Fruit fly (Drosophila melanogaster) whole organism, embryonic: ENCODE data around the gene CG12096.
A peak's percentile ranks its signal among the peaks of the same experiment; 100 is the strongest.

Experiments
- Abd-B ChIP-seq: fragments of 200-800 bp; sonication (Bioruptor generic); optimal IDR thresholded peaks from 2 replicates; lab custom pipeline; 2018; ENCODE audit warnings: missing biosample characterization, mild to moderate bottlenecking, missing genetic modification characterization, moderate library complexity
- Antp ChIP-seq: fragments of 200-800 bp; sonication (Bioruptor generic); optimal IDR thresholded peaks from 3 replicates; lab custom pipeline; 2016; ENCODE audit warnings: missing biosample characterization, missing genetic modification characterization
- BEAF-32 ChIP-seq: fragments of 200-800 bp; sonication (Bioruptor generic); optimal IDR thresholded peaks from 3 replicates; lab custom pipeline; 2017; ENCODE audit warnings: missing biosample characterization, missing genetic modification characterization, mild to moderate bottlenecking, moderate library complexity, missing genetic modification reagents
- C15 ChIP-seq: fragments of 200-800 bp; sonication (Bioruptor generic); IDR thresholded peaks from 3 replicates; pipeline ENCODE4 v1.3.6; 2022; ENCODE audit warnings: missing biosample characterization, missing genetic modification characterization
- CG10274 ChIP-seq: fragments of 200-800 bp; sonication (Bioruptor generic); optimal IDR thresholded peaks from 3 replicates; lab custom pipeline; 2017; ENCODE audit warnings: missing biosample characterization, mild to moderate bottlenecking, missing genetic modification characterization
- CG11093 ChIP-seq: fragments of 200-800 bp; sonication (Bioruptor generic); IDR thresholded peaks from 3 replicates; pipeline ENCODE4 v1.3.6; 2022; ENCODE audit warnings: missing biosample characterization, missing genetic modification characterization
- CG11696 ChIP-seq: fragments of 200-800 bp; sonication (Bioruptor generic); IDR thresholded peaks from 2 replicates; pipeline ENCODE4 v1.3.6; 2022; ENCODE audit warnings: missing biosample characterization, missing genetic modification characterization
- CG12236 ChIP-seq: fragments of 200-800 bp; sonication (Bioruptor generic); optimal IDR thresholded peaks from 2 replicates; lab custom pipeline; 2016; ENCODE audit warnings: missing biosample characterization, missing genetic modification characterization
- CG13287 ChIP-seq: fragments of 200-800 bp; sonication (Bioruptor generic); IDR thresholded peaks from 2 replicates; pipeline ENCODE4 v1.3.6; 2022; ENCODE audit warnings: missing biosample characterization, missing genetic modification characterization; ENCODE audit not compliant: partially characterized antibody
- CG14860 ChIP-seq: fragments of 200-800 bp; sonication (Bioruptor generic); IDR thresholded peaks from 3 replicates; pipeline ENCODE4 v1.3.6; 2022; ENCODE audit warnings: missing biosample characterization, missing genetic modification characterization; ENCODE audit not compliant: partially characterized antibody
- CG15601 ChIP-seq: fragments of 200-800 bp; sonication (Bioruptor generic); optimal IDR thresholded peaks from 3 replicates; lab custom pipeline; 2019; ENCODE audit warnings: missing biosample characterization, mild to moderate bottlenecking, missing genetic modification characterization, moderate library complexity
- CG16815 ChIP-seq: fragments of 200-800 bp; sonication (Bioruptor generic); optimal IDR thresholded peaks from 3 replicates; lab custom pipeline; 2017; ENCODE audit warnings: missing biosample characterization, mild to moderate bottlenecking, missing genetic modification characterization
- CG17186 ChIP-seq: fragments of 200-800 bp; sonication (Bioruptor generic); optimal IDR thresholded peaks from 3 replicates; lab custom pipeline; 2017; ENCODE audit warnings: missing biosample characterization, missing genetic modification reagents, missing genetic modification characterization
- CG17612 ChIP-seq: fragments of 200-800 bp; sonication (Bioruptor generic); IDR thresholded peaks from 2 replicates; pipeline ENCODE4 v1.3.6; 2022; ENCODE audit warnings: missing biosample characterization, missing genetic modification characterization
- CG30431 ChIP-seq: fragments of 200-800 bp; sonication (Bioruptor generic); optimal IDR thresholded peaks from 2 replicates; lab custom pipeline; 2017; ENCODE audit warnings: missing biosample characterization, missing genetic modification characterization
- CG4617 ChIP-seq: fragments of 200-800 bp; sonication (Bioruptor generic); optimal IDR thresholded peaks from 3 replicates; lab custom pipeline; 2016; ENCODE audit warnings: missing biosample characterization, missing genetic modification characterization, borderline replicate concordance
- CG6813 ChIP-seq: fragments of 200-800 bp; sonication (Bioruptor generic); optimal IDR thresholded peaks from 2 replicates; lab custom pipeline; 2017; ENCODE audit warnings: missing biosample characterization, missing genetic modification characterization, mild to moderate bottlenecking, moderate library complexity, missing genetic modification reagents
- CG9215 ChIP-seq: fragments of 200-800 bp; sonication (Bioruptor generic); IDR thresholded peaks from 2 replicates; pipeline ENCODE4 v1.3.6; 2022; ENCODE audit warnings: missing biosample characterization, missing genetic modification characterization
- CG9876 ChIP-seq: fragments of 200-800 bp; sonication (Bioruptor generic); optimal IDR thresholded peaks from 2 replicates; lab custom pipeline; 2016; ENCODE audit warnings: missing biosample characterization, missing genetic modification characterization
- E2f1 ChIP-seq: fragments of 200-800 bp; sonication (Bioruptor generic); IDR thresholded peaks from 2 replicates; pipeline ENCODE4 v1.3.6; 2022; ENCODE audit warnings: missing biosample characterization, missing genetic modification characterization
- Elba2 ChIP-seq: fragments of 200-800 bp; sonication (Bioruptor generic); optimal IDR thresholded peaks from 3 replicates; lab custom pipeline; 2016; ENCODE audit warnings: missing biosample characterization, missing genetic modification characterization
- H2.0 ChIP-seq: fragments of 200-800 bp; sonication (Bioruptor generic); IDR thresholded peaks from 2 replicates; pipeline ENCODE4 v1.3.6; 2022; ENCODE audit warnings: missing biosample characterization, missing genetic modification characterization
- Hr78 ChIP-seq, 2 experiments: fragments of 200-800 bp in 1 of 2; fragments of >200 bp in 1 of 2; sonication (Bioruptor generic) in 1 of 2; optimal IDR thresholded peaks; 2 replicates each; lab custom pipeline; 2017 to 2019; ENCODE audit warnings: missing biosample characterization in 2 of 2, missing genetic modification characterization in 2 of 2, mild to moderate bottlenecking in 1 of 2, moderate library complexity in 1 of 2
- Jarid2 ChIP-seq: fragments of 200-800 bp; sonication (Bioruptor generic); optimal IDR thresholded peaks from 3 replicates; lab custom pipeline; 2017; ENCODE audit warnings: mild to moderate bottlenecking, missing biosample characterization, missing genetic modification reagents, missing genetic modification characterization
- Lhr ChIP-seq: fragments of 200-800 bp; sonication (Bioruptor generic); optimal IDR thresholded peaks from 3 replicates; lab custom pipeline; 2017; ENCODE audit warnings: mild to moderate bottlenecking, missing biosample characterization, missing genetic modification reagents, missing genetic modification characterization
- Med ChIP-seq: fragments of 200-800 bp; sonication (Bioruptor generic); peaks from one replicate; lab custom pipeline; 2016; ENCODE audit warnings: missing biosample characterization, missing genetic modification characterization, mild to moderate bottlenecking, inconsistent platforms, moderate library complexity
- Rfx ChIP-seq: fragments of 200-800 bp; sonication (Bioruptor generic); IDR thresholded peaks from 2 replicates; pipeline ENCODE4 v1.3.6; 2022; ENCODE audit warnings: missing biosample characterization, missing genetic modification characterization
- Scr ChIP-seq: fragments of 200-800 bp; sonication (Bioruptor generic); IDR thresholded peaks from 2 replicates; pipeline ENCODE4 v1.3.6; 2022; ENCODE audit warnings: missing biosample characterization, missing genetic modification characterization; ENCODE audit not compliant: partially characterized antibody
- Sry-δ ChIP-seq: fragments of 200-800 bp; sonication (Bioruptor generic); optimal IDR thresholded peaks from 2 replicates; lab custom pipeline; 2016; ENCODE audit warnings: missing biosample characterization, missing genetic modification characterization
- Stat92E ChIP-seq, 3 experiments: fragments of >200 bp in 2 of 3; fragments of 200-800 bp in 1 of 3; sonication (Bioruptor generic) in 1 of 3; optimal IDR thresholded peaks; 2 replicates each; lab custom pipeline; 2017 to 2019; ENCODE audit warnings: missing biosample characterization in 3 of 3, missing genetic modification characterization in 3 of 3, mild to moderate bottlenecking in 1 of 3, moderate library complexity in 1 of 3
- Xbp1 ChIP-seq: fragments of 200-800 bp; sonication (Bioruptor generic); optimal IDR thresholded peaks from 3 replicates; lab custom pipeline; 2016; ENCODE audit warnings: missing biosample characterization, mild to moderate bottlenecking, missing genetic modification characterization
- Xrp1 ChIP-seq: fragments of 200-800 bp; sonication (Bioruptor generic); IDR thresholded peaks from 2 replicates; pipeline ENCODE4 v1.3.6; 2022; ENCODE audit warnings: missing biosample characterization, missing genetic modification characterization
- YL-1 ChIP-seq: fragments of 200-800 bp; sonication (Bioruptor generic); optimal IDR thresholded peaks from 3 replicates; lab custom pipeline; 2017; ENCODE audit warnings: missing biosample characterization, mild to moderate bottlenecking, missing genetic modification characterization
- ac ChIP-seq: fragments of 200-800 bp; sonication (Bioruptor generic); optimal IDR thresholded peaks from 3 replicates; lab custom pipeline; 2017; ENCODE audit warnings: missing biosample characterization, mild to moderate bottlenecking, missing genetic modification characterization
- cas ChIP-seq: fragments of 200-800 bp; sonication (Bioruptor generic); IDR thresholded peaks from 2 replicates; pipeline ENCODE4 v1.3.6; 2022; ENCODE audit warnings: missing biosample characterization, missing genetic modification characterization
- disco-r ChIP-seq: fragments of 200-800 bp; sonication (Bioruptor generic); optimal IDR thresholded peaks from 2 replicates; lab custom pipeline; 2016; ENCODE audit warnings: missing biosample characterization, missing genetic modification characterization
- eyg ChIP-seq: fragments of 200-800 bp; sonication (Bioruptor generic); optimal IDR thresholded peaks from 3 replicates; lab custom pipeline; 2016; ENCODE audit warnings: missing biosample characterization, missing genetic modification characterization
- gsb-n ChIP-seq: fragments of 200-800 bp; sonication (Bioruptor generic); optimal IDR thresholded peaks from 3 replicates; lab custom pipeline; 2018; ENCODE audit warnings: missing biosample characterization, mild to moderate bottlenecking, missing genetic modification characterization
- hth ChIP-seq: fragments of >200 bp; optimal IDR thresholded peaks from 2 replicates; lab custom pipeline; 2017; ENCODE audit warnings: inconsistent platforms
- insv ChIP-seq, 2 experiments: fragments of 200-800 bp; sonication (Bioruptor generic); optimal IDR thresholded peaks; 3 replicates each; lab custom pipeline; 2016 to 2018; ENCODE audit warnings: missing biosample characterization in 2 of 2, missing genetic modification characterization in 2 of 2
- jigr1 ChIP-seq: fragments of 200-800 bp; sonication (Bioruptor generic); IDR thresholded peaks from 3 replicates; pipeline ENCODE4 v1.3.6; 2022; ENCODE audit warnings: missing biosample characterization, missing genetic modification characterization
- mld ChIP-seq: fragments of 200-800 bp; sonication (Bioruptor generic); IDR thresholded peaks from 3 replicates; pipeline ENCODE4 v1.3.6; 2022; ENCODE audit warnings: missing biosample characterization, missing genetic modification characterization; ENCODE audit not compliant: partially characterized antibody
- nau ChIP-seq: fragments of 200-800 bp; sonication (Bioruptor generic); optimal IDR thresholded peaks from 3 replicates; lab custom pipeline; 2017; ENCODE audit warnings: missing biosample characterization, mild to moderate bottlenecking, missing genetic modification characterization, missing genetic modification reagents
- otp ChIP-seq: fragments of 200-800 bp; sonication (Bioruptor generic); IDR thresholded peaks from 3 replicates; pipeline ENCODE4, ENCODE4 v1.3.6; 2022; ENCODE audit warnings: missing biosample characterization, missing genetic modification characterization
- pho ChIP-seq: fragments of 200-800 bp; sonication (Bioruptor generic); optimal IDR thresholded peaks from 2 replicates; lab custom pipeline; 2016; ENCODE audit warnings: missing biosample characterization, missing genetic modification characterization
- rib ChIP-seq: fragments of 200-800 bp; sonication (Bioruptor generic); IDR thresholded peaks from 2 replicates; pipeline ENCODE4 v1.3.6; 2022; ENCODE audit warnings: missing biosample characterization, missing genetic modification characterization
- sens ChIP-seq: fragments of 200-800 bp; sonication (Bioruptor generic); peaks from one replicate; lab custom pipeline; 2016; ENCODE audit warnings: missing biosample characterization, missing genetic modification characterization
- stc ChIP-seq: fragments of 200-800 bp; sonication (Bioruptor generic); IDR thresholded peaks from 2 replicates; pipeline ENCODE4 v1.3.6; 2022; ENCODE audit warnings: missing biosample characterization, missing genetic modification characterization
- twi ChIP-seq: fragments of 200-800 bp; optimal IDR thresholded peaks from 2 replicates; lab custom pipeline; 2019; ENCODE audit warnings: missing biosample characterization, mild to moderate bottlenecking, missing genetic modification characterization, moderate library complexity
- vvl ChIP-seq: fragments of 200-800 bp; sonication (Bioruptor generic); IDR thresholded peaks from 2 replicates; pipeline ENCODE4 v1.3.6; 2022; ENCODE audit warnings: missing biosample characterization, missing genetic modification characterization

The CG12096 gene

dm6 chrX:13127973-13128749 is 31.2 kb upstream of the CG12096 start (continued):
- peak in 1 of 2 experiments; percentile 4 for TF ChIP-seq Hr78 (GFP tag; optimal IDR thresholded peaks at IDR 0.05; lab: Kevin White, UChicago)
- TF ChIP-seq CG17612 (GFP tag; lab: Robert Waterston, UW), result no peak
- TF ChIP-seq CG14860 (GFP tag; lab: Robert Waterston, UW), result no peak
- TF ChIP-seq Xrp1 (GFP tag; lab: Robert Waterston, UW), result peak; percentile 76
- no peak for TF ChIP-seq Jarid2
- no peak for TF ChIP-seq CG4617 (GFP tag; lab: Kevin White, UChicago)
- no peak for TF ChIP-seq Antp
- TF ChIP-seq Abd-B (GFP tag; lab: Kevin White, UChicago), result no peak
- TF ChIP-seq hth (lab: Kevin White, UChicago), result no peak
- TF ChIP-seq CG11696, result peak; percentile 95
- no peak for TF ChIP-seq Stat92E (GFP tag; optimal IDR thresholded peaks at IDR 0.05; lab: Kevin White, UChicago)
- TF ChIP-seq CG12236 (GFP tag; lab: Kevin White, UChicago), result no peak
- no peak for TF ChIP-seq Rfx
- TF ChIP-seq YL-1 (GFP tag; lab: Kevin White, UChicago), result no peak
- TF ChIP-seq nau (GFP tag; lab: Kevin White, UChicago), result no peak
- TF ChIP-seq Med (GFP tag; lab: Kevin White, UChicago), result peak; percentile 76
- no peak for TF ChIP-seq eyg
- TF ChIP-seq CG13287 (GFP tag; lab: Robert Waterston, UW), result no peak
- TF ChIP-seq vvl (GFP tag; lab: Robert Waterston, UW), result peak; percentile 72
- no peak for TF ChIP-seq mld (GFP tag; lab: Robert Waterston, UW)
- no peak for TF ChIP-seq C15 (GFP tag; lab: Robert Waterston, UW)
- no peak for TF ChIP-seq Scr (GFP tag; lab: Robert Waterston, UW)
- no peak for TF ChIP-seq insv (GFP tag; optimal IDR thresholded peaks at IDR 0.05; lab: Kevin White, UChicago)
- TF ChIP-seq sens (GFP tag; lab: Kevin White, UChicago), result peak; percentile 95
- peak; percentile 53 for TF ChIP-seq Xbp1 (GFP tag; lab: Kevin White, UChicago)
- TF ChIP-seq CG11093, result no peak
- no peak for TF ChIP-seq CG15601 (tag; lab: Kevin White, UChicago)
- no peak for TF ChIP-seq CG9876 (GFP tag; lab: Kevin White, UChicago)
- TF ChIP-seq pho, result no peak
- TF ChIP-seq twi (tag; lab: Kevin White, UChicago), result peak; percentile 27
- no peak for TF ChIP-seq E2f1 (GFP tag; lab: Robert Waterston, UW)
- TF ChIP-seq CG17186, result no peak
- TF ChIP-seq H2.0 (GFP tag; lab: Robert Waterston, UW), result no peak
- TF ChIP-seq cas (GFP tag; lab: Robert Waterston, UW), result no peak
- no peak for TF ChIP-seq Sry-δ (GFP tag; lab: Kevin White, UChicago)
- peak; percentile 37; the same call in 1 of the 2 replicates for TF ChIP-seq rib (GFP tag; lab: Robert Waterston, UW)
- TF ChIP-seq CG10274 (GFP tag; lab: Kevin White, UChicago), result no peak
- no peak for TF ChIP-seq CG9215 (GFP tag; lab: Robert Waterston, UW)
- 0 out of 2 replicates have a peak, but pooled peaks have one; percentile 27 for TF ChIP-seq stc
- TF ChIP-seq CG6813 (GFP tag; lab: Kevin White, UChicago), result no peak
- no peak for TF ChIP-seq CG16815 (GFP tag; lab: Kevin White, UChicago)
- peak; percentile 1 for TF ChIP-seq gsb-n (tag; lab: Kevin White, UChicago)
- TF ChIP-seq BEAF-32 (GFP tag; lab: Kevin White, UChicago), result no peak
- no peak for TF ChIP-seq CG30431 (GFP tag; lab: Kevin White, UChicago)
- TF ChIP-seq jigr1, result no peak
- no peak for TF ChIP-seq ac (GFP tag; lab: Kevin White, UChicago)
- TF ChIP-seq disco-r (GFP tag; lab: Kevin White, UChicago), result no peak
- no peak for TF ChIP-seq Elba2 (GFP tag; lab: Kevin White, UChicago)
- TF ChIP-seq Lhr (GFP tag; lab: Kevin White, UChicago), result no peak
- TF ChIP-seq otp (GFP tag; lab: Robert Waterston, UW), result peak; percentile 45; the same call in 1 of the 3 replicates
